Fruit fly (Drosophila melanogaster): Measurements from ENCODE around the gene CG2574.

Gene CG2574

dm6 chrX:12408377-12408911, at the start of gene CG2574, which contains the start of gene CG32651:
Gene CG2574 (plus strand): TSS chrX:12408861.
Gene CG32651 (minus strand): TSS chrX:12408477.
- TF ChIP-seq tj (GFP tag; optimal IDR thresholded peaks at IDR 0.05) (no peak), Hr96 (GFP tag; optimal IDR thresholded peaks at IDR 0.05) (no peak), CG33017 (tag; optimal IDR thresholded peaks at IDR 0.05) (no peak), cic (GFP tag; optimal IDR thresholded peaks at IDR 0.05) (no peak), CG7045 (GFP tag; optimal IDR thresholded peaks at IDR 0.05) (no peak), bab1 (GFP tag; optimal IDR thresholded peaks at IDR 0.05) (no peak), CG14711 (tag; optimal IDR thresholded peaks at IDR 0.05) (no peak), CG5204 (GFP tag; optimal IDR thresholded peaks at IDR 0.05) (no peak), Mnt (GFP tag; optimal IDR thresholded peaks at IDR 0.05) (no peak), CG1620 (GFP tag; optimal IDR thresholded peaks at IDR 0.05) (no peak), cnc (optimal IDR thresholded peaks at IDR 0.05) (no peak), ovo (GFP tag; optimal IDR thresholded peaks at IDR 0.05) (no peak), pad (GFP tag; optimal IDR thresholded peaks at IDR 0.05) (no peak), Clk (GFP tag; optimal IDR thresholded peaks at IDR 0.05) (no peak), toe (GFP tag; optimal IDR thresholded peaks at IDR 0.05) (no peak)

dm6 chrX:12372818-12373217, 35.8 kb upstream of the CG2574 start, which contains the start of gene CG2577:
Gene CG2577 (plus strand): TSS chrX:12373118.
- TF ChIP-seq pad (GFP tag; optimal IDR thresholded peaks at IDR 0.05) (no peak), Hr96 (GFP tag; optimal IDR thresholded peaks at IDR 0.05) (no peak), tj (GFP tag; optimal IDR thresholded peaks at IDR 0.05) (no peak), CG7045 (GFP tag; optimal IDR thresholded peaks at IDR 0.05) (no peak), Mnt (GFP tag; optimal IDR thresholded peaks at IDR 0.05) (no peak), CG33017 (tag; optimal IDR thresholded peaks at IDR 0.05) (no peak), kay (GFP tag; ENCODE audit: borderline replicate concordance) (no peak), CG14711 (tag; optimal IDR thresholded peaks at IDR 0.05) (no peak), CG1620 (GFP tag; optimal IDR thresholded peaks at IDR 0.05) (no peak), Clk (GFP tag; optimal IDR thresholded peaks at IDR 0.05) (no peak), bab1 (GFP tag; optimal IDR thresholded peaks at IDR 0.05) (no peak), CG11617 (GFP tag; optimal IDR thresholded peaks at IDR 0.05) (no peak), cic (GFP tag; optimal IDR thresholded peaks at IDR 0.05) (no peak), Crg-1 (GFP tag; optimal IDR thresholded peaks at IDR 0.05) (no peak), CG12768 (GFP tag; optimal IDR thresholded peaks at IDR 0.05) (no peak), toe (GFP tag; optimal IDR thresholded peaks at IDR 0.05) (no peak), ovo (GFP tag; optimal IDR thresholded peaks at IDR 0.05) (no peak)

- TF ChIP-seq Mnt (GFP tag; optimal IDR thresholded peaks at IDR 0.05) (no peak), CG14711 (tag; optimal IDR thresholded peaks at IDR 0.05) (no peak), toe (GFP tag; optimal IDR thresholded peaks at IDR 0.05) (no peak), kay (GFP tag; ENCODE audit: borderline replicate concordance) (no peak), CG5204 (GFP tag; optimal IDR thresholded peaks at IDR 0.05) (no peak), CG33017 (tag; optimal IDR thresholded peaks at IDR 0.05) (no peak), CG11617 (GFP tag; optimal IDR thresholded peaks at IDR 0.05) (no peak), CG1620 (GFP tag; optimal IDR thresholded peaks at IDR 0.05) (no peak), pad (GFP tag; optimal IDR thresholded peaks at IDR 0.05) (no peak), Clk (GFP tag; optimal IDR thresholded peaks at IDR 0.05) (no peak)
Observed at dm6 chrX:12377655-12378054, 31.0 kb upstream of the CG2574 start, which contains the start of gene Ir11a. Gene Ir11a (minus strand): TSS chrX:12377755.

dm6 chrX:12386255-12386654, 22.4 kb upstream of the CG2574 start:
- no peak for TF ChIP-seq tj (GFP tag; optimal IDR thresholded peaks at IDR 0.05)
- no peak for TF ChIP-seq kay (GFP tag; ENCODE audit: borderline replicate concordance)
- TF ChIP-seq Clk (GFP tag; optimal IDR thresholded peaks at IDR 0.05), result no peak
- no peak for TF ChIP-seq Hr96 (GFP tag; optimal IDR thresholded peaks at IDR 0.05)
- no peak for TF ChIP-seq CG7101 (tag; optimal IDR thresholded peaks at IDR 0.05)
- no peak for TF ChIP-seq CG12768 (GFP tag; optimal IDR thresholded peaks at IDR 0.05)
- no peak for TF ChIP-seq CG14711 (tag; optimal IDR thresholded peaks at IDR 0.05)
- no peak for TF ChIP-seq CG7045 (GFP tag; optimal IDR thresholded peaks at IDR 0.05)
- no peak for TF ChIP-seq ovo (GFP tag; optimal IDR thresholded peaks at IDR 0.05)
- no peak for TF ChIP-seq cnc (optimal IDR thresholded peaks at IDR 0.05)
- TF ChIP-seq pad (GFP tag; optimal IDR thresholded peaks at IDR 0.05), result no peak
- TF ChIP-seq CG1620 (GFP tag; optimal IDR thresholded peaks at IDR 0.05), result no peak

dm6 chrX:12389138-12389537, 19.5 kb upstream of the CG2574 start:
- TF ChIP-seq CG5204 (GFP tag; optimal IDR thresholded peaks at IDR 0.05), result no peak
- TF ChIP-seq Hr96 (GFP tag; optimal IDR thresholded peaks at IDR 0.05), result no peak
- no peak for TF ChIP-seq CG7045 (GFP tag; optimal IDR thresholded peaks at IDR 0.05)
- no peak for TF ChIP-seq CG14711 (tag; optimal IDR thresholded peaks at IDR 0.05)
- TF ChIP-seq CG33017 (tag; optimal IDR thresholded peaks at IDR 0.05), result no peak
- TF ChIP-seq Crg-1 (GFP tag; optimal IDR thresholded peaks at IDR 0.05), result no peak
- no peak for TF ChIP-seq cic (GFP tag; optimal IDR thresholded peaks at IDR 0.05)
- no peak for TF ChIP-seq CG11617 (GFP tag; optimal IDR thresholded peaks at IDR 0.05)
- no peak for TF ChIP-seq pad (GFP tag; optimal IDR thresholded peaks at IDR 0.05)
- TF ChIP-seq ovo (GFP tag; optimal IDR thresholded peaks at IDR 0.05), result no peak
- TF ChIP-seq CG1620 (GFP tag; optimal IDR thresholded peaks at IDR 0.05), result no peak
- no peak for TF ChIP-seq kay (GFP tag; ENCODE audit: borderline replicate concordance)
- no peak for TF ChIP-seq cnc (optimal IDR thresholded peaks at IDR 0.05)
- TF ChIP-seq CG12768 (GFP tag; optimal IDR thresholded peaks at IDR 0.05), result no peak
- TF ChIP-seq bab1 (GFP tag; optimal IDR thresholded peaks at IDR 0.05), result no peak
- TF ChIP-seq toe (GFP tag; optimal IDR thresholded peaks at IDR 0.05), result no peak
- no peak for TF ChIP-seq tj (GFP tag; optimal IDR thresholded peaks at IDR 0.05)
- no peak for TF ChIP-seq Clk (GFP tag; optimal IDR thresholded peaks at IDR 0.05)

- TF ChIP-seq kay (GFP tag; ENCODE audit: borderline replicate concordance) (no peak), cnc (optimal IDR thresholded peaks at IDR 0.05) (no peak), pad (GFP tag; optimal IDR thresholded peaks at IDR 0.05) (no peak), CG14711 (tag; optimal IDR thresholded peaks at IDR 0.05) (no peak), Crg-1 (GFP tag; optimal IDR thresholded peaks at IDR 0.05) (no peak), toe (GFP tag; optimal IDR thresholded peaks at IDR 0.05) (no peak), CG7101 (tag; optimal IDR thresholded peaks at IDR 0.05) (no peak), CG12768 (GFP tag; optimal IDR thresholded peaks at IDR 0.05) (no peak), CG11617 (GFP tag; optimal IDR thresholded peaks at IDR 0.05) (no peak), CG5204 (GFP tag; optimal IDR thresholded peaks at IDR 0.05) (no peak), CG33017 (tag; optimal IDR thresholded peaks at IDR 0.05) (no peak), cic (GFP tag; optimal IDR thresholded peaks at IDR 0.05) (no peak), Hr96 (GFP tag; optimal IDR thresholded peaks at IDR 0.05) (no peak), ovo (GFP tag; optimal IDR thresholded peaks at IDR 0.05) (no peak), bab1 (GFP tag; optimal IDR thresholded peaks at IDR 0.05) (no peak), CG1620 (GFP tag; optimal IDR thresholded peaks at IDR 0.05) (no peak), tj (GFP tag; optimal IDR thresholded peaks at IDR 0.05) (no peak), Mnt (GFP tag; optimal IDR thresholded peaks at IDR 0.05) (no peak), CG7045 (GFP tag; optimal IDR thresholded peaks at IDR 0.05) (no peak)
Observed at dm6 chrX:12391732-12392131, 16.9 kb upstream of the CG2574 start.

Measured in whole organism, adult.